Worm (Caenorhabditis elegans) whole organism, late embryonic: ENCODE data around the gene T27E7.4.

Experiments used
- C08G9.2 ChIP-seq: sonication (generic microtip); optimal IDR thresholded peaks from 2 replicates; lab custom pipeline; 2016; ENCODE audit warnings: mild to moderate bottlenecking, missing genetic modification characterization, moderate library complexity, missing compliant biosample characterization
- C38D4.7 ChIP-seq: fragments of 200-800 bp; sonication (Bioruptor generic); optimal IDR thresholded peaks from 2 replicates; lab custom pipeline; 2018; ENCODE audit warnings: mild to moderate bottlenecking, missing genetic modification characterization, moderate library complexity, missing compliant biosample characterization
- T23F11.4 ChIP-seq: fragments of 200-800 bp; sonication (Bioruptor generic); optimal IDR thresholded peaks from 2 replicates; lab custom pipeline; 2018; ENCODE audit warnings: mild to moderate bottlenecking, missing genetic modification characterization, missing compliant biosample characterization
- ama-1 ChIP-seq: fragments of 150-350 bp; optimal IDR thresholded peaks from 2 replicates; lab custom pipeline; 2014
- ceh-14 ChIP-seq: sonication (generic microtip); optimal IDR thresholded peaks from 2 replicates; lab custom pipeline; 2016; ENCODE audit warnings: missing genotype, missing genetic modification characterization, missing compliant biosample characterization
- ceh-2 ChIP-seq: sonication (generic microtip); optimal IDR thresholded peaks from 2 replicates; lab custom pipeline; 2016; ENCODE audit warnings: missing genotype, missing genetic modification characterization, missing compliant biosample characterization
- ceh-22 ChIP-seq: sonication (generic microtip); optimal IDR thresholded peaks from 2 replicates; lab custom pipeline; 2017; ENCODE audit warnings: missing biosample characterization, missing genetic modification characterization
- ceh-24 ChIP-seq: sonication (generic microtip); optimal IDR thresholded peaks from 2 replicates; lab custom pipeline; 2016; ENCODE audit warnings: mild to moderate bottlenecking, missing genetic modification characterization, missing compliant biosample characterization
- ceh-30 ChIP-seq: fragments of 150-350 bp; optimal IDR thresholded peaks from 2 replicates; lab custom pipeline; 2014; ENCODE audit warnings: missing biosample characterization, missing genetic modification characterization
- ceh-31 ChIP-seq: sonication (generic microtip); optimal IDR thresholded peaks from 2 replicates; lab custom pipeline; 2016; ENCODE audit warnings: missing genetic modification characterization, missing compliant biosample characterization
- ceh-34 ChIP-seq: sonication (generic microtip); optimal IDR thresholded peaks from 2 replicates; lab custom pipeline; 2016; ENCODE audit warnings: mild to moderate bottlenecking, missing genetic modification characterization, missing compliant biosample characterization
- ceh-45 ChIP-seq: fragments of 200-800 bp; sonication (Bioruptor generic); IDR thresholded peaks from 2 replicates; pipeline ENCODE4 v1.3.6; 2022; ENCODE audit warnings: missing genetic modification reagents, missing genetic modification characterization, missing compliant biosample characterization
- ceh-6 ChIP-seq: fragments of 200-800 bp; sonication (Bioruptor generic); optimal IDR thresholded peaks from 2 replicates; lab custom pipeline; 2018; ENCODE audit warnings: mild to moderate bottlenecking, missing genetic modification characterization, missing compliant biosample characterization
- che-1 ChIP-seq: sonication (generic microtip); optimal IDR thresholded peaks from 2 replicates; lab custom pipeline; 2016; ENCODE audit warnings: mild to moderate bottlenecking, missing genetic modification characterization, missing compliant biosample characterization
- dmd-4 ChIP-seq: sonication (generic microtip); optimal IDR thresholded peaks from 2 replicates; lab custom pipeline; 2016; ENCODE audit warnings: borderline replicate concordance, missing genetic modification characterization, missing compliant biosample characterization
- dve-1 ChIP-seq: sonication (generic microtip); optimal IDR thresholded peaks from 2 replicates; lab custom pipeline; 2017; ENCODE audit warnings: antibody characterized with exemption, mild to moderate bottlenecking, missing genetic modification characterization, missing compliant biosample characterization
- elt-4 ChIP-seq: sonication (generic microtip); optimal IDR thresholded peaks from 2 replicates; lab custom pipeline; 2016; ENCODE audit warnings: missing genetic modification characterization, missing compliant biosample characterization
- ets-4 ChIP-seq: sonication (generic microtip); optimal IDR thresholded peaks from 2 replicates; lab custom pipeline; 2016; ENCODE audit warnings: missing genetic modification characterization, missing compliant biosample characterization
- eyg-1 ChIP-seq: sonication (generic microtip); optimal IDR thresholded peaks from 2 replicates; lab custom pipeline; 2016; ENCODE audit warnings: missing genotype, missing genetic modification characterization, missing compliant biosample characterization
- fkh-10 ChIP-seq: fragments of 150-350 bp; optimal IDR thresholded peaks from 2 replicates; lab custom pipeline; 2014; ENCODE audit warnings: missing biosample characterization, missing genetic modification reagents, missing genetic modification characterization
- fkh-6 ChIP-seq: sonication (generic microtip); optimal IDR thresholded peaks from 2 replicates; lab custom pipeline; 2016; ENCODE audit warnings: missing genetic modification characterization, missing compliant biosample characterization
- gmeb-2 ChIP-seq: sonication (generic microtip); optimal IDR thresholded peaks from 2 replicates; lab custom pipeline; 2016; ENCODE audit warnings: missing genetic modification characterization, inconsistent platforms, missing compliant biosample characterization
- hlh-30 ChIP-seq: sonication (generic microtip); optimal IDR thresholded peaks from 2 replicates; lab custom pipeline; 2017; ENCODE audit warnings: antibody characterized with exemption, missing genetic modification characterization, missing compliant biosample characterization; ENCODE audit not compliant: insufficient read depth
- hlh-6 ChIP-seq: sonication (generic microtip); optimal IDR thresholded peaks from 2 replicates; lab custom pipeline; 2016; ENCODE audit warnings: missing genotype, missing genetic modification characterization, missing compliant biosample characterization
- lim-6 ChIP-seq: sonication (generic microtip); optimal IDR thresholded peaks from 2 replicates; lab custom pipeline; 2016; ENCODE audit warnings: missing genetic modification characterization, missing compliant biosample characterization
- madf-2 ChIP-seq: sonication (generic microtip); optimal IDR thresholded peaks from 2 replicates; lab custom pipeline; 2017; ENCODE audit warnings: missing genetic modification characterization, missing compliant biosample characterization
- mec-3 ChIP-seq: sonication (generic microtip); optimal IDR thresholded peaks from 2 replicates; lab custom pipeline; 2016; ENCODE audit warnings: borderline replicate concordance, missing genetic modification characterization, missing compliant biosample characterization
- nfya-1 ChIP-seq: sonication (generic microtip); optimal IDR thresholded peaks from 2 replicates; lab custom pipeline; 2017; ENCODE audit warnings: missing genetic modification characterization, mild to moderate bottlenecking, missing compliant biosample characterization, antibody characterized with exemption, moderate library complexity
- nhr-11 ChIP-seq: fragments of 150-350 bp; optimal IDR thresholded peaks from 2 replicates; lab custom pipeline; 2014; ENCODE audit warnings: missing biosample characterization, missing genetic modification characterization
- npax-4 ChIP-seq: sonication (generic microtip); optimal IDR thresholded peaks from 2 replicates; lab custom pipeline; 2016; ENCODE audit warnings: missing genetic modification characterization, missing compliant biosample characterization
- pat-9 ChIP-seq: fragments of 200-800 bp; sonication (Bioruptor generic); optimal IDR thresholded peaks from 2 replicates; lab custom pipeline; 2018; ENCODE audit warnings: mild to moderate bottlenecking, missing genetic modification characterization, moderate library complexity, missing compliant biosample characterization
- pha-4 ChIP-seq: fragments of 150-350 bp; optimal IDR thresholded peaks from 2 replicates; lab custom pipeline; 2018; ENCODE audit warnings: missing biosample characterization, missing genetic modification reagents, missing genetic modification characterization
- pqm-1 ChIP-seq: sonication (generic microtip); optimal IDR thresholded peaks from 2 replicates; lab custom pipeline; 2016; ENCODE audit warnings: missing genetic modification characterization, missing compliant biosample characterization
- pros-1 ChIP-seq: fragments of 150-350 bp; optimal IDR thresholded peaks from 2 replicates; lab custom pipeline; 2014; ENCODE audit warnings: missing biosample characterization, missing genetic modification reagents, missing genetic modification characterization
- rnt-1 ChIP-seq: sonication (generic microtip); optimal IDR thresholded peaks from 2 replicates; lab custom pipeline; 2016; ENCODE audit warnings: missing genetic modification characterization, missing compliant biosample characterization
- sox-2 ChIP-seq: fragments of 200-800 bp; sonication (Bioruptor generic); IDR thresholded peaks from 2 replicates; pipeline ENCODE4 v1.3.6; 2022; ENCODE audit warnings: missing genetic modification reagents, missing genetic modification characterization, missing compliant biosample characterization
- syd-9 ChIP-seq: sonication (generic microtip); optimal IDR thresholded peaks from 2 replicates; lab custom pipeline; 2016; ENCODE audit warnings: mild to moderate bottlenecking, missing genetic modification characterization, moderate library complexity, missing compliant biosample characterization
- tbx-2 ChIP-seq: sonication (generic microtip); optimal IDR thresholded peaks from 2 replicates; lab custom pipeline; 2016; ENCODE audit warnings: missing genetic modification characterization, missing compliant biosample characterization
- tbx-7 ChIP-seq: sonication (generic microtip); optimal IDR thresholded peaks from 2 replicates; lab custom pipeline; 2016; ENCODE audit warnings: missing genotype, missing genetic modification characterization, missing compliant biosample characterization
- unc-86 ChIP-seq: sonication (generic microtip); optimal IDR thresholded peaks from 2 replicates; lab custom pipeline; 2016; ENCODE audit warnings: missing genetic modification characterization, missing compliant biosample characterization
- ztf-16 ChIP-seq: sonication (generic microtip); optimal IDR thresholded peaks from 2 replicates; lab custom pipeline; 2017; ENCODE audit warnings: missing genetic modification characterization, missing compliant biosample characterization

T27E7.4 gene

ce11 chrIV:14536911-14537310, 2.0 kb upstream of the T27E7.4 start, which contains the start of gene T27E7.5:
Gene T27E7.5 (plus strand): TSS chrIV:14537163.
- TF ChIP-seq hlh-30 (no peak), ceh-30 (tag; lab: Kevin White, UChicago) (no peak), ets-4 (tag; lab: Kevin White, UChicago) (no peak), ceh-6 (GFP tag; lab: Kevin White, UChicago) (no peak), dmd-4 (tag; lab: Kevin White, UChicago) (no peak), pat-9 (no peak), ceh-14 (tag; lab: Kevin White, UChicago) (no peak), che-1 (tag; lab: Kevin White, UChicago) (no peak), pha-4 (tag; lab: Kevin White, UChicago) (no peak), T23F11.4 (no peak), tbx-2 (tag; lab: Kevin White, UChicago) (no peak), rnt-1 (no peak), ceh-31 (tag; lab: Kevin White, UChicago) (no peak), syd-9 (tag; lab: Kevin White, UChicago) (no peak), ztf-16 (tag; lab: Kevin White, UChicago) (no peak)

- no peak for TF ChIP-seq ztf-16 (tag; lab: Kevin White, UChicago)
- TF ChIP-seq pros-1, result no peak
- no peak for TF ChIP-seq T23F11.4
- TF ChIP-seq fkh-10 (GFP tag; lab: Kevin White, UChicago), result no peak
- TF ChIP-seq tbx-7 (tag; lab: Kevin White, UChicago), result no peak
- no peak for TF ChIP-seq nfya-1 (tag; lab: Kevin White, UChicago)
- no peak for TF ChIP-seq ceh-2
- no peak for TF ChIP-seq mec-3 (tag; lab: Kevin White, UChicago)
- no peak for TF ChIP-seq ceh-45 (GFP tag; lab: Robert Waterston, UW)
- TF ChIP-seq pqm-1 (tag; lab: Kevin White, UChicago), result no peak
- TF ChIP-seq ceh-34, result no peak
- TF ChIP-seq C38D4.7 (GFP tag; lab: Kevin White, UChicago), result no peak
- TF ChIP-seq sox-2 (GFP tag; lab: Robert Waterston, UW), result no peak
- no peak for TF ChIP-seq ceh-24
- TF ChIP-seq fkh-6 (tag; lab: Kevin White, UChicago), result no peak
- TF ChIP-seq ets-4 (tag; lab: Kevin White, UChicago), result no peak
- TF ChIP-seq gmeb-2 (tag; lab: Kevin White, UChicago), result no peak
- TF ChIP-seq ama-1 (lab: Kevin White, UChicago), result no peak
Observed at ce11 chrIV:14532366-14532765, 2.5 kb downstream of the T27E7.4 start.

- TF ChIP-seq ama-1 (lab: Kevin White, UChicago) (no peak), ceh-30 (tag; lab: Kevin White, UChicago) (no peak), tbx-2 (tag; lab: Kevin White, UChicago) (no peak), C08G9.2 (tag; lab: Kevin White, UChicago) (no peak), ceh-22 (tag; lab: Kevin White, UChicago) (no peak), dve-1 (tag; lab: Kevin White, UChicago) (no peak), sox-2 (GFP tag; lab: Robert Waterston, UW) (no peak), rnt-1 (no peak)
Observed at ce11 chrIV:14530031-14530430, 4.8 kb downstream of the T27E7.4 start.

- TF ChIP-seq ceh-14 (tag; lab: Kevin White, UChicago), result no peak
- TF ChIP-seq hlh-6 (tag; lab: Kevin White, UChicago), result no peak
- no peak for TF ChIP-seq eyg-1 (tag; lab: Kevin White, UChicago)
- no peak for TF ChIP-seq lim-6 (tag; lab: Kevin White, UChicago)
- no peak for TF ChIP-seq hlh-30
- no peak for TF ChIP-seq madf-2 (tag; lab: Kevin White, UChicago)
- TF ChIP-seq ceh-31 (tag; lab: Kevin White, UChicago), result no peak
- no peak for TF ChIP-seq dmd-4 (tag; lab: Kevin White, UChicago)
- no peak for TF ChIP-seq ceh-45 (GFP tag; lab: Robert Waterston, UW)
- no peak for TF ChIP-seq ztf-16 (tag; lab: Kevin White, UChicago)
- no peak for TF ChIP-seq sox-2 (GFP tag; lab: Robert Waterston, UW)
- TF ChIP-seq ama-1 (lab: Kevin White, UChicago), result no peak
- TF ChIP-seq nhr-11, result no peak
- TF ChIP-seq C08G9.2 (tag; lab: Kevin White, UChicago), result no peak
- no peak for TF ChIP-seq elt-4
- TF ChIP-seq unc-86 (tag; lab: Kevin White, UChicago), result no peak
- no peak for TF ChIP-seq npax-4 (tag; lab: Kevin White, UChicago)
- TF ChIP-seq fkh-6 (tag; lab: Kevin White, UChicago), result no peak
- TF ChIP-seq T23F11.4, result no peak
Observed at ce11 chrIV:14528718-14529117, 6.1 kb downstream of the T27E7.4 start, which contains the start of gene T27E7.3. Gene T27E7.3 (plus strand): TSS chrIV:14529018.
